Worm (Caenorhabditis elegans) whole organism, young adult: ENCODE data around the gene H43I07.1.
A peak's percentile ranks its signal among the peaks of the same experiment; 100 is the strongest.

Experiments
- B0336.3 ChIP-seq: fragments of 200-800 bp; sonication (Bioruptor generic); IDR thresholded peaks from 2 replicates; pipeline ENCODE4 v1.3.6; 2022; ENCODE audit warnings: missing genetic modification characterization, missing compliant biosample characterization
- D2030.7 ChIP-seq: fragments of 200-800 bp; sonication (Bioruptor generic); IDR thresholded peaks from 2 replicates; pipeline ENCODE4 v1.3.6; 2022; ENCODE audit warnings: missing genetic modification reagents, missing genetic modification characterization, missing compliant biosample characterization
- F39B2.1 ChIP-seq: fragments of 200-800 bp; sonication (Bioruptor generic); IDR thresholded peaks from 2 replicates; pipeline ENCODE4 v1.3.6; 2022; ENCODE audit warnings: missing genetic modification reagents, missing genetic modification characterization, missing compliant biosample characterization
- F49E8.2 ChIP-seq: sonication (generic microtip); optimal IDR thresholded peaks from 3 replicates; lab custom pipeline; 2017; ENCODE audit warnings: missing genetic modification characterization, mild to moderate bottlenecking, missing compliant biosample characterization, antibody characterized with exemption, moderate library complexity; ENCODE audit not compliant: insufficient read depth
- F52B5.7 ChIP-seq: sonication (generic microtip); optimal IDR thresholded peaks from 2 replicates; lab custom pipeline; 2016; ENCODE audit warnings: mild to moderate bottlenecking, missing genetic modification characterization, missing compliant biosample characterization
- F57A8.1 ChIP-seq: fragments of 200-800 bp; sonication (Bioruptor generic); optimal IDR thresholded peaks from 2 replicates; lab custom pipeline; 2018; ENCODE audit warnings: mild to moderate bottlenecking, missing genetic modification characterization, moderate library complexity, missing compliant biosample characterization
- Y53G8AR.9 ChIP-seq: fragments of 200-800 bp; sonication (Bioruptor generic); conservative IDR thresholded peaks from 2 replicates; pipeline ENCODE4 v1.3.6; 2022; ENCODE audit warnings: missing genetic modification reagents, missing genetic modification characterization, missing compliant biosample characterization
- athp-1 ChIP-seq: sonication (generic microtip); optimal IDR thresholded peaks from 2 replicates; lab custom pipeline; 2017; ENCODE audit warnings: mild to moderate bottlenecking, missing genetic modification characterization, missing compliant biosample characterization
- attf-5 ChIP-seq: fragments of 200-800 bp; sonication (Bioruptor generic); optimal IDR thresholded peaks from 2 replicates; lab custom pipeline; 2018; ENCODE audit warnings: mild to moderate bottlenecking, missing genetic modification characterization, missing compliant biosample characterization
- attf-6 ChIP-seq: fragments of 200-800 bp; sonication (Bioruptor generic); IDR thresholded peaks from 2 replicates; pipeline ENCODE4 v1.3.6; 2022; ENCODE audit warnings: missing genetic modification reagents, missing genetic modification characterization, missing compliant biosample characterization
- ceh-100 ChIP-seq: fragments of 200-800 bp; sonication (Bioruptor generic); IDR thresholded peaks from 2 replicates; pipeline ENCODE4 v1.3.6; 2022; ENCODE audit warnings: missing genetic modification reagents, missing genetic modification characterization, missing compliant biosample characterization
- efl-1 ChIP-seq: fragments of 150-350 bp; optimal IDR thresholded peaks from 2 replicates; lab custom pipeline; 2014; ENCODE audit warnings: missing biosample characterization, missing genetic modification reagents, missing genetic modification characterization
- egrh-3 ChIP-seq: fragments of 200-800 bp; sonication (Bioruptor generic); IDR thresholded peaks from 2 replicates; pipeline ENCODE4 v1.3.6; 2022; ENCODE audit warnings: missing genetic modification reagents, missing genetic modification characterization, missing compliant biosample characterization
- hlh-12 ChIP-seq: sonication (generic microtip); optimal IDR thresholded peaks from 2 replicates; lab custom pipeline; 2016; ENCODE audit warnings: missing genetic modification characterization, missing compliant biosample characterization
- hmg-1.2 ChIP-seq: fragments of 200-800 bp; sonication (Bioruptor generic); IDR thresholded peaks from 2 replicates; pipeline ENCODE4 v1.3.6; 2022; ENCODE audit warnings: missing genetic modification reagents, missing genetic modification characterization, missing compliant biosample characterization
- hmg-20 ChIP-seq: fragments of 200-800 bp; sonication (Bioruptor generic); IDR thresholded peaks from 2 replicates; pipeline ENCODE4 v1.3.6; 2022; ENCODE audit warnings: missing genetic modification reagents, missing genetic modification characterization, missing compliant biosample characterization
- hrde-1 ChIP-seq: sonication (generic microtip); optimal IDR thresholded peaks from 2 replicates; lab custom pipeline; 2016; ENCODE audit warnings: missing genetic modification characterization, mild to moderate bottlenecking, missing compliant biosample characterization, moderate library complexity, missing genotype, missing genetic modification reagents, borderline replicate concordance
- hsf-1 ChIP-seq: fragments of 200-800 bp; sonication (Bioruptor generic); IDR thresholded peaks from 2 replicates; pipeline ENCODE4 v1.3.6; 2022; ENCODE audit warnings: missing genetic modification reagents, missing genetic modification characterization, missing compliant biosample characterization
- lag-1 ChIP-seq: fragments of 200-800 bp; sonication (Bioruptor generic); IDR thresholded peaks from 2 replicates; pipeline ENCODE4 v1.3.6; 2022; ENCODE audit warnings: missing genetic modification reagents, missing genetic modification characterization, missing compliant biosample characterization
- lir-1 ChIP-seq: fragments of 200-800 bp; sonication (Bioruptor generic); conservative IDR thresholded peaks from 2 replicates; pipeline ENCODE4 v1.3.6; 2022; ENCODE audit warnings: missing genetic modification reagents, missing genetic modification characterization, missing compliant biosample characterization
- lsl-1 ChIP-seq: fragments of 200-800 bp; sonication (Bioruptor generic); optimal IDR thresholded peaks from 2 replicates; lab custom pipeline; 2018; ENCODE audit warnings: mild to moderate bottlenecking, missing genetic modification characterization, moderate library complexity, missing compliant biosample characterization
- lsy-27 ChIP-seq: sonication (generic microtip); optimal IDR thresholded peaks from 2 replicates; lab custom pipeline; 2017; ENCODE audit warnings: missing genetic modification characterization, mild to moderate bottlenecking, missing compliant biosample characterization, antibody characterized with exemption, missing genotype, borderline replicate concordance; ENCODE audit not compliant: insufficient read depth
- madf-10 ChIP-seq: sonication (generic microtip); optimal IDR thresholded peaks from 2 replicates; lab custom pipeline; 2016; ENCODE audit warnings: mild to moderate bottlenecking, missing genetic modification characterization, missing compliant biosample characterization
- madf-3 ChIP-seq: fragments of 200-800 bp; sonication (Bioruptor generic); IDR thresholded peaks from 2 replicates; pipeline ENCODE4 v1.3.6; 2022; ENCODE audit warnings: missing genetic modification reagents, missing genetic modification characterization, missing compliant biosample characterization
- madf-6 ChIP-seq: fragments of 200-800 bp; sonication (Bioruptor generic); IDR thresholded peaks from 2 replicates; pipeline ENCODE4 v1.3.6; 2022; ENCODE audit warnings: missing genetic modification reagents, missing genetic modification characterization, missing compliant biosample characterization
- madf-8 ChIP-seq: fragments of 200-800 bp; sonication (Bioruptor generic); conservative IDR thresholded peaks from 2 replicates; pipeline ENCODE4 v1.3.6; 2022; ENCODE audit warnings: missing genetic modification reagents, missing genetic modification characterization, missing compliant biosample characterization
- mcd-1 ChIP-seq: fragments of 200-800 bp; sonication (Bioruptor generic); IDR thresholded peaks from 2 replicates; pipeline ENCODE4 v1.3.6; 2022; ENCODE audit warnings: missing genetic modification reagents, missing genetic modification characterization, missing compliant biosample characterization
- rcor-1 ChIP-seq: fragments of 200-800 bp; sonication (Bioruptor generic); IDR thresholded peaks from 2 replicates; pipeline ENCODE4 v1.3.6; 2022; ENCODE audit warnings: missing genetic modification reagents, missing genetic modification characterization, missing compliant biosample characterization
- rec-8 ChIP-seq, 2 experiments: sonication (generic microtip); optimal IDR thresholded peaks; 2 replicates each; lab custom pipeline; 2016; ENCODE audit warnings: mild to moderate bottlenecking in 2 of 2, missing genetic modification characterization in 2 of 2, missing genetic modification reagents in 2 of 2, missing genotype in 2 of 2, missing biosample characterization in 1 of 2, missing compliant biosample characterization in 1 of 2, moderate library complexity in 1 of 2
- sdz-38 ChIP-seq: sonication (generic microtip); optimal IDR thresholded peaks from 2 replicates; lab custom pipeline; 2016; ENCODE audit warnings: missing genotype, missing genetic modification characterization, missing compliant biosample characterization
- snpc-1.1 ChIP-seq: sonication (generic microtip); optimal IDR thresholded peaks from 2 replicates; lab custom pipeline; 2017; ENCODE audit warnings: missing genetic modification characterization, mild to moderate bottlenecking, missing compliant biosample characterization, antibody characterized with exemption, moderate library complexity, missing genotype, missing genetic modification reagents; ENCODE audit not compliant: insufficient read depth
- snpc-1.3 ChIP-seq: sonication (generic microtip); optimal IDR thresholded peaks from 2 replicates; lab custom pipeline; 2017; ENCODE audit warnings: missing genetic modification characterization, mild to moderate bottlenecking, missing compliant biosample characterization, antibody characterized with exemption, moderate library complexity, missing genotype, missing genetic modification reagents; ENCODE audit not compliant: insufficient read depth
- snpc-4 ChIP-seq, 5 experiments: fragments of 150-350 bp in 1 of 5; sonication (generic microtip) in 4 of 5; optimal IDR thresholded peaks; 2 replicates each; lab custom pipeline; 2014 to 2018; ENCODE audit warnings: missing genetic modification characterization in 5 of 5, missing biosample characterization in 3 of 5, antibody characterized with exemption in 2 of 5, mild to moderate bottlenecking in 2 of 5, missing compliant biosample characterization in 2 of 5, missing genotype in 2 of 5, moderate library complexity in 2 of 5, missing genetic modification reagents in 1 of 5
- tbp1 ChIP-seq: fragments of 200-800 bp; sonication (Bioruptor generic); optimal IDR thresholded peaks from 2 replicates; lab custom pipeline; 2018; ENCODE audit warnings: mild to moderate bottlenecking, missing genetic modification characterization, missing compliant biosample characterization
- unc-62 ChIP-seq: fragments of 150-350 bp; optimal IDR thresholded peaks from 2 replicates; lab custom pipeline; 2014; ENCODE audit warnings: missing biosample characterization, missing genetic modification reagents, missing genetic modification characterization
- xnd-1 ChIP-seq: sonication (generic microtip); optimal IDR thresholded peaks from 2 replicates; lab custom pipeline; 2016; ENCODE audit warnings: missing genotype, missing genetic modification reagents, missing genetic modification characterization, missing compliant biosample characterization
- zim-3 ChIP-seq: sonication (generic microtip); optimal IDR thresholded peaks from 2 replicates; lab custom pipeline; 2017; ENCODE audit warnings: mild to moderate bottlenecking, missing genetic modification characterization, moderate library complexity, missing compliant biosample characterization
- ztf-28 ChIP-seq: fragments of 200-800 bp; sonication (Bioruptor generic); IDR thresholded peaks from 2 replicates; pipeline ENCODE4 v1.3.6; 2022; ENCODE audit warnings: missing genetic modification reagents, missing genetic modification characterization, missing compliant biosample characterization
- ztf-3 ChIP-seq: fragments of 200-800 bp; sonication (Bioruptor generic); optimal IDR thresholded peaks from 2 replicates; lab custom pipeline; 2018; ENCODE audit warnings: mild to moderate bottlenecking, missing genetic modification characterization, missing compliant biosample characterization

Gene H43I07.1

ce11 chrV:4175624-4176023, 28.9 kb upstream of the H43I07.1 start, which contains the start of the genes coh-4 and pid-5 (continued):
- TF ChIP-seq rcor-1 (peak; percentile 80), Y53G8AR.9 (GFP tag; lab: Robert Waterston, UW) (peak; percentile 79), D2030.7 (GFP tag; lab: Robert Waterston, UW) (peak; percentile 95), snpc-1.3 (tag; lab: Kevin White, UChicago) (peak; percentile 81), hmg-20 (GFP tag; lab: Robert Waterston, UW) (no peak), attf-6 (GFP tag; lab: Robert Waterston, UW) (peak; percentile 69; the same call in 1 of the 2 replicates), lir-1 (GFP tag; lab: Robert Waterston, UW) (peak; percentile 24; the same call in 1 of the 2 replicates), attf-5 (GFP tag; lab: Kevin White, UChicago) (no peak), madf-3 (GFP tag; lab: Robert Waterston, UW) (0 out of 2 replicates have a peak, but pooled peaks have one; percentile 70), unc-62 (no peak), athp-1 (peak; percentile 23), madf-8 (peak; percentile 95), efl-1 (GFP tag; lab: Kevin White, UChicago) (peak; percentile 98), F49E8.2 (tag; lab: Kevin White, UChicago) (peak; percentile 83), lag-1 (no peak), ztf-28 (GFP tag; lab: Robert Waterston, UW) (peak; percentile 68; the same call in 1 of the 2 replicates), hsf-1 (GFP tag; lab: Robert Waterston, UW) (peak; percentile 71), sdz-38 (tag; lab: Kevin White, UChicago) (no peak), B0336.3 (GFP tag; lab: Robert Waterston, UW) (peak; percentile 74), tbp1 (GFP tag; lab: Kevin White, UChicago) (peak; percentile 63), mcd-1 (GFP tag; lab: Robert Waterston, UW) (peak; percentile 83), F57A8.1 (GFP tag; lab: Kevin White, UChicago) (no peak), hrde-1 (tag; lab: Kevin White, UChicago) (peak; percentile 22), lsl-1 (GFP tag; lab: Kevin White, UChicago) (peak; percentile 99), xnd-1 (tag; lab: Kevin White, UChicago) (peak; percentile 99), hlh-12 (tag; lab: Kevin White, UChicago) (no peak)
- TF ChIP-seq, all 124 proteins: peak for 42

ce11 chrV:4181272-4181671, 23.2 kb upstream of the H43I07.1 start:
- TF ChIP-seq F39B2.1 (GFP tag; lab: Robert Waterston, UW), result no peak
- TF ChIP-seq F52B5.7 (tag; lab: Kevin White, UChicago), result no peak
- no peak for TF ChIP-seq madf-10 (tag; lab: Kevin White, UChicago)
- peak; percentile 49 for TF ChIP-seq madf-6 (GFP tag; lab: Robert Waterston, UW)

- TF ChIP-seq mcd-1 (GFP tag; lab: Robert Waterston, UW), result no peak
- no peak for TF ChIP-seq zim-3 (tag; lab: Kevin White, UChicago)
- peak; percentile 76 for TF ChIP-seq ceh-100
Measured at ce11 chrV:4181727-4182126, 22.8 kb upstream of the H43I07.1 start.

- TF ChIP-seq snpc-4 (GFP tag; optimal IDR thresholded peaks at IDR 0.05; lab: Kevin White, UChicago) (no peak), snpc-4 (tag; optimal IDR thresholded peaks at IDR 0.05; lab: Kevin White, UChicago) (peak in 2 of 4 experiments; percentile 86 to 89), ztf-3 (GFP tag; lab: Kevin White, UChicago) (no peak), mcd-1 (GFP tag; lab: Robert Waterston, UW) (no peak), rec-8 (tag; optimal IDR thresholded peaks at IDR 0.05; lab: Kevin White, UChicago) (no peak), snpc-1.1 (peak; percentile 40), egrh-3 (GFP tag; lab: Robert Waterston, UW) (peak; percentile 73), lsy-27 (tag; lab: Kevin White, UChicago) (no peak), hmg-1.2 (GFP tag; lab: Robert Waterston, UW) (peak; percentile 54)
Measured at ce11 chrV:4182546-4182945, 22.0 kb upstream of the H43I07.1 start.
